Worm (Caenorhabditis elegans) whole organism, dauer: ENCODE measurements around the gene lgc-25.

Experiments
- unc-62 ChIP-seq: sonication (generic microtip); optimal IDR thresholded peaks from 2 replicates; lab custom pipeline; 2017; ENCODE audit warnings: missing biosample characterization, missing genetic modification reagents, missing genetic modification characterization

Gene lgc-25

ce11 chrX:14147400-14147799, 14.1 kb downstream of the lgc-25 start, which contains the start of gene akt-2:
Gene akt-2 (plus strand): TSS chrX:14147700.
- TF ChIP-seq unc-62 (GFP tag; lab: Kevin White, UChicago) = no peak

ce11 chrX:14146740-14147140, 14.8 kb downstream of the lgc-25 start:
- no peak for TF ChIP-seq unc-62 (GFP tag; lab: Kevin White, UChicago)

- no peak for TF ChIP-seq unc-62 (GFP tag; lab: Kevin White, UChicago)
These were observed 15.9 kb downstream of the lgc-25 start for ce11 chrX:14145634-14146033.

ce11 chrX:14141896-14142392, 19.6 kb downstream of the lgc-25 start, which contains the start of gene ceh-89:
Gene ceh-89 (plus strand): TSS chrX:14141946.
- TF ChIP-seq unc-62 (GFP tag; lab: Kevin White, UChicago) = no peak

- no peak for TF ChIP-seq unc-62 (GFP tag; lab: Kevin White, UChicago)
These were observed 20.1 kb downstream of the lgc-25 start for ce11 chrX:14141344-14141841.

ce11 chrX:14140040-14140439, 21.5 kb downstream of the lgc-25 start, which contains the start of gene nkat-1:
Gene nkat-1 (minus strand): TSS chrX:14140140.
- no peak for TF ChIP-seq unc-62 (GFP tag; lab: Kevin White, UChicago)

ce11 chrX:14134883-14135282, 26.7 kb downstream of the lgc-25 start:
- no peak for TF ChIP-seq unc-62 (GFP tag; lab: Kevin White, UChicago)

- no peak for TF ChIP-seq unc-62 (GFP tag; lab: Kevin White, UChicago)
These were observed 27.3 kb downstream of the lgc-25 start, which contains the start of gene F28H6.8 for ce11 chrX:14134244-14134643. Gene F28H6.8 (minus strand): TSS chrX:14134344.

- TF ChIP-seq unc-62 (GFP tag; lab: Kevin White, UChicago) = no peak
These were observed 28.9 kb downstream of the lgc-25 start for ce11 chrX:14132677-14133076.

ce11 chrX:14131476-14131875, 30.1 kb downstream of the lgc-25 start:
- TF ChIP-seq unc-62 (GFP tag; lab: Kevin White, UChicago) = no peak

- TF ChIP-seq unc-62 (GFP tag; lab: Kevin White, UChicago) = no peak
These were observed 34.1 kb downstream of the lgc-25 start, which contains the start of gene F28H6.4 for ce11 chrX:14127291-14127922. Gene F28H6.4 (plus strand): TSS chrX:14127872.

ce11 chrX:14125870-14126269, 35.7 kb downstream of the lgc-25 start, which contains the start of gene F28H6.6:
Gene F28H6.6 (minus strand): TSS chrX:14125879.
- TF ChIP-seq unc-62 (GFP tag; lab: Kevin White, UChicago) = no peak

ce11 chrX:14118762-14119161, 42.8 kb downstream of the lgc-25 start:
- no peak for TF ChIP-seq unc-62 (GFP tag; lab: Kevin White, UChicago)

ce11 chrX:14115480-14116161, 45.9 kb downstream of the lgc-25 start, which contains the start of gene F28H6.7:
Gene F28H6.7 (plus strand): TSS chrX:14116111.
- TF ChIP-seq unc-62 (GFP tag; lab: Kevin White, UChicago) = no peak

- no peak for TF ChIP-seq unc-62 (GFP tag; lab: Kevin White, UChicago)
These were observed 48.2 kb downstream of the lgc-25 start, which contains the start of gene nhr-281 for ce11 chrX:14113347-14113746. Gene nhr-281 (minus strand): TSS chrX:14113447.
